Fruit fly (Drosophila melanogaster) whole organism: ENCODE data around the gene CG9132.

Experiments
- CG8478 ChIP-seq: fragments of >200 bp; optimal IDR thresholded peaks from 2 replicates; lab custom pipeline; 2018; ENCODE audit warnings: inconsistent platforms
- Dll ChIP-seq: fragments of >200 bp; optimal IDR thresholded peaks from 2 replicates; lab custom pipeline; 2017
- EcR ChIP-seq, 2 experiments: fragments of >200 bp; optimal IDR thresholded peaks; 2 replicates each; lab custom pipeline; 2017; ENCODE audit warnings: missing biosample characterization in 2 of 2, missing genetic modification characterization in 2 of 2, missing genetic modification reagents in 2 of 2
- pan ChIP-seq: fragments of >200 bp; optimal IDR thresholded peaks from 2 replicates; lab custom pipeline; 2017
- psq ChIP-seq: fragments of >200 bp; optimal IDR thresholded peaks from 2 replicates; lab custom pipeline; 2017
- usp ChIP-seq: fragments of >200 bp; optimal IDR thresholded peaks from 2 replicates; lab custom pipeline; 2017; ENCODE audit warnings: missing biosample characterization, missing genetic modification characterization, mixed read lengths

The CG9132 gene

DNA sequence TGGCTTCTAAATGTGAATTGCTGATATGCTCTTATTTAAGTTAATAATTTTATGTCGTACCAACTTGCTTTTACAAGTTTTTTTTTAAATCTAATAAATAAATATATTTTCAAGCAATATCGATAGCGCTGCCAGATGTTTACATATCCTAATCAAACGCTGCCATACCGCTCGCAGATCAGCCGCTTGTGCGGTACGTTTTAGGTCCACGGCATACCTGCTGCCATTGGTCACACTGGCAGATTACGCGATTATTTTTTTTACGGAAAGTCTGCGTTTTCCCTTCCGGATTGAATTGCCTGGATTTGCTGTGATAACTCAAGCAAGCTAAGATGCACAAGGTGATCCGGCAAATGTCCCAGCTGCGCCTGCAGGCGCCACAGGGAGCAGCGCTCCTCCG is 16.8 kb downstream of the CG9132 start, which contains the start of gene mRpL22:
TSS of gene mRpL22 (plus strand) at position 191 of the 400 bp plus-strand sequence.
- no peak for TF ChIP-seq EcR (GFP tag; optimal IDR thresholded peaks at IDR 0.05; lab: Kevin White, UChicago)
- no peak for TF ChIP-seq pan
- TF ChIP-seq psq (lab: Kevin White, UChicago), result no peak
- no peak for TF ChIP-seq Dll (lab: Kevin White, UChicago)
- no peak for TF ChIP-seq usp
- TF ChIP-seq CG8478, result no peak

- TF ChIP-seq usp, result no peak
- no peak for TF ChIP-seq CG8478
- TF ChIP-seq pan, result no peak
Observed at dm6 chrX:16783141-16783715, 17.3 kb downstream of the CG9132 start, which contains the start of gene if. Gene if (minus strand): TSS chrX:16783434.

- TF ChIP-seq Dll (lab: Kevin White, UChicago) (no peak), EcR (GFP tag; optimal IDR thresholded peaks at IDR 0.05; lab: Kevin White, UChicago) (no peak), pan (no peak), CG8478 (no peak), psq (lab: Kevin White, UChicago) (no peak), usp (no peak)
Observed at dm6 chrX:16782175-16782916, 18.2 kb downstream of the CG9132 start.

- no peak for TF ChIP-seq Dll (lab: Kevin White, UChicago)
- TF ChIP-seq pan, result no peak
- no peak for TF ChIP-seq CG8478
- TF ChIP-seq psq (lab: Kevin White, UChicago), result no peak
- no peak for TF ChIP-seq usp
- TF ChIP-seq EcR (GFP tag; optimal IDR thresholded peaks at IDR 0.05; lab: Kevin White, UChicago), result no peak
Observed at dm6 chrX:16781055-16781454, 19.5 kb downstream of the CG9132 start.

DNA sequence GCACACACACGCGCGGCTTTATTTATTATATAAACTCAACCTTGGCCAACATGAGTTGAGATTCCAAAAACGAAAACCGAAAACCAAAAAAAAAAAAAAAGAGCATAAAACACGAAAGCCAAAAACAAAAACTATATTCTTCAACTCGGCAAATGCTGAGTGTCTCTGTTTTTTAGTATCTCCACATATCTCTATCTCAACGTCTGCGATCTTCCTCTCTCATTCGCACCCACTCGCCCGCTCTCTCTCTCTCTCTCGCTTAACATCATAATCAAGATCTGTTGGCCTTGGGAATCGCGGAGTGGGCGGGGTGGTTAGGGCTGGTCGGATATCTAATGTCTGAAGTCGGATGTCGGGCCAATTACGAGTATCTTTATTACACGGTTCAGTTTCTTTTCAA is 20.3 kb downstream of the CG9132 start:
- TF ChIP-seq EcR (GFP tag; optimal IDR thresholded peaks at IDR 0.05; lab: Kevin White, UChicago) (no peak), pan (no peak), usp (no peak), Dll (lab: Kevin White, UChicago) (no peak), psq (lab: Kevin White, UChicago) (no peak), CG8478 (no peak)

DNA sequence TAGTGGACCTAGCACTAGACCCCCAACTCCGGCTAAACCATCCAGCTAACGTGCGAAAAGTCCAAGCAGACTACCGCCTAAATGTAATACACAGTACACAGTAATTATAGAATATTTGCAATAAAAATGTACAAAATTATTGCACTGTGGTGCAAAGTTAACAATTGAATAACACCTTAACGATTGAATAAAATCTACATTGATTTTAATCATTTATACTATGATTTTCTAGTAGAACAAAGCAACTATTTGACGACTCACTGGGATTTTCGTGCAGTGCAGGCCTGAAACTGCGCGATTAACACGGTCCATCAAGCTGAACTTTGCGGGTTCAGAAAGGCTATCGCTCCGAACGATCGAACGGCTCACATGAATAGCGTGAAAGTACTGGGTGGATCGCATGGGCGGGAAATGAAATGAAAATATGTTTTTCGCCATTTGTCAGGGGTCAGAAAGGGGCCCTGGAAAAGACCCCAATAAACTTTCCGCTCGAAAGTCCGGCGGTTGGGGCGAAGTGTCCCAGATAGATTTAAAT is 22.3 kb downstream of the CG9132 start:
- TF ChIP-seq EcR (GFP tag; optimal IDR thresholded peaks at IDR 0.05; lab: Kevin White, UChicago), result no peak
- TF ChIP-seq usp, result no peak
- TF ChIP-seq pan, result no peak

DNA sequence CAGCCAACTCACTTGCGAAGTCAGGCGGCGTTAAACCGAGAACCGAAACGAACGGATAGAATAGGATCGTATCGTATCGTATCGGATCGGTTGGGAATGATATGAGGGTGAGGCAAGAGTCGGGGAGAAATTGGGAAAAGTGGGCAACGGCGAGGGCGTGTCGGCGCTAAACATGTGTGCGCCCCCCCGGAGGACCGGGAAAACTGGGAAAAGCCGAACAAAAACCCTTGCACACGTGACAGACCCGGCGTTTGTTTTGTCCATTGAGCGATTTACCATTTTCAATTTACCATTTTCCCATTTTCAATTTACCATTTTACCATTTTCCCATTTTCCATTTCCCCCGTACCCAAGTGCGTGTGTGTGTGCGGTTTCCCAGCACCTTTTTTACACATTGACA is 25.4 kb downstream of the CG9132 start:
- TF ChIP-seq Dll (lab: Kevin White, UChicago) (no peak), psq (lab: Kevin White, UChicago) (no peak), usp (no peak), CG8478 (no peak), EcR (GFP tag; optimal IDR thresholded peaks at IDR 0.05; lab: Kevin White, UChicago) (no peak), pan (no peak)

- TF ChIP-seq pan, result no peak
- no peak for TF ChIP-seq usp
- TF ChIP-seq EcR (GFP tag; optimal IDR thresholded peaks at IDR 0.05; lab: Kevin White, UChicago), result no peak
- TF ChIP-seq Dll (lab: Kevin White, UChicago), result no peak
- TF ChIP-seq CG8478, result no peak
- no peak for TF ChIP-seq psq (lab: Kevin White, UChicago)
Observed at dm6 chrX:16774201-16775061, 26.1 kb downstream of the CG9132 start.

DNA sequence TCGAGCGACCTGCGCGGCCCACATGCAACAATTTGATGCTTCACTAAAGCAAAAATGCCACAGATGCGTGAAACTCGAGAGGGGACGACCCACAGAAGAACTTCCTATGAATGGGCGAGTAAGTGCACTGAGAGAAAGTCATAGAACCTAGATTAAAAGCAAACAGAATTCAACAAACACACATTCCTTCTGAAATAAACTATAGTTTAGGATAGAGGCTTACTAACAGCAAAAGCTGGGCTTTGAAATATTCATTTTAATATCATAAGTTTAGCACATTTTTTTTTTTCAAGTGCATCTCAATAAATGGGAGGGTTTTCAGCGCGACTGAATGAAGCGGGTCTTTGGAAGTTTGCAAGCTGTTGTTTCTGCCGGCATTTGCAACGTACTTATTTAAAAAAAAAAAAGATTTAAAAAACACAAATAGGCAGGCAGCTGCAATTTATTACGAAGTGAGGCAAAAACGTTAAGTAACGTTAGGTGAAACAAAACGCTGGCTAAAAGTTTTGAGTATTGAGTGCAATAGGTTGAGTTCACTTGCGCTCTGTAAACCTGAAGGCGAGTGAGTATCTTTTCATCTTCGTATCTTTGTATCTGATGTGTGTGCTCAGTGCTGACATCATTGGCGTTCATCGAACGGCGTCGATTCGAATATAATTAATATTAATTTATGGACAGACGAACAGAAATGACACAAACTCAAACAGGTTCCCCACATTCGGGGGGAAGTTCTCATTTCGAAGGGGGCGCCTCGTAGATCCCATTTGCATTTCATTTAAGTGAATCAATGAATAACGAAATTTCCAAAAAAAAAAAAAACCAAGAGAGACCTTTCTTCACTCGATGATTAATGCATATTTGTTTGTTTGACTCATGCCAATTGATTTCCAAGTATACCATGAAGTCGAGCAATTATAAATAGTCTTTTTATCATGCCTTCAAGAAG is 27.4 kb downstream of the CG9132 start:
- TF ChIP-seq psq (lab: Kevin White, UChicago) (no peak), CG8478 (no peak), Dll (lab: Kevin White, UChicago) (no peak), EcR (GFP tag; optimal IDR thresholded peaks at IDR 0.05; lab: Kevin White, UChicago) (no peak), usp (no peak)

- TF ChIP-seq usp (no peak), CG8478 (no peak), EcR (GFP tag; optimal IDR thresholded peaks at IDR 0.05; lab: Kevin White, UChicago) (no peak), psq (lab: Kevin White, UChicago) (no peak), Dll (lab: Kevin White, UChicago) (no peak), pan (no peak)
Observed at dm6 chrX:16768770-16769169, 31.7 kb downstream of the CG9132 start.

- TF ChIP-seq psq (lab: Kevin White, UChicago) (no peak), usp (no peak), Dll (lab: Kevin White, UChicago) (no peak), EcR (GFP tag; optimal IDR thresholded peaks at IDR 0.05; lab: Kevin White, UChicago) (no peak), pan (no peak), CG8478 (no peak)
Observed at dm6 chrX:16766868-16767431, 33.6 kb downstream of the CG9132 start.
